Fruit fly (Drosophila melanogaster) whole organism, wandering third instar larva: Measurements from ENCODE around the gene CG7246.

Experiments
- Abd-B ChIP-seq: fragments of >200 bp; optimal IDR thresholded peaks from 2 replicates; lab custom pipeline; 2017; ENCODE audit warnings: missing biosample characterization, missing genetic modification characterization
- CG32264 ChIP-seq: fragments of 200-800 bp; sonication (Bioruptor generic); optimal IDR thresholded peaks from 2 replicates; lab custom pipeline; 2016; ENCODE audit warnings: missing biosample characterization, missing genetic modification characterization
- CG9705 ChIP-seq: fragments of 200-800 bp; sonication (Bioruptor generic); optimal IDR thresholded peaks from 2 replicates; lab custom pipeline; 2018; ENCODE audit warnings: missing biosample characterization, mild to moderate bottlenecking, missing genetic modification characterization
- CrebA ChIP-seq: fragments of 200-800 bp; sonication (Bioruptor generic); optimal IDR thresholded peaks from 2 replicates; lab custom pipeline; 2016; ENCODE audit warnings: missing biosample characterization, mild to moderate bottlenecking, missing genetic modification characterization, borderline replicate concordance
- Dfd ChIP-seq: fragments of >200 bp; optimal IDR thresholded peaks from 2 replicates; lab custom pipeline; 2017; ENCODE audit warnings: missing biosample characterization, missing genetic modification characterization
- Dif ChIP-seq: fragments of 200-275, 200-300 bp; sonication (Bioruptor generic); optimal IDR thresholded peaks from 2 replicates; lab custom pipeline; 2018; ENCODE audit warnings: missing biosample characterization, missing genetic modification characterization; ENCODE audit not compliant: partially characterized antibody
- GATAd ChIP-seq: sonication (Bioruptor generic); optimal IDR thresholded peaks from 2 replicates; lab custom pipeline; 2016; ENCODE audit warnings: missing biosample characterization, missing genetic modification characterization
- HLH106 ChIP-seq: fragments of 200-800 bp; optimal IDR thresholded peaks from 3 replicates; lab custom pipeline; 2019; ENCODE audit warnings: missing biosample characterization, mild to moderate bottlenecking, missing genetic modification characterization, moderate library complexity
- Hnf4 ChIP-seq: fragments of 200-800 bp; sonication (Bioruptor generic); optimal IDR thresholded peaks from 2 replicates; lab custom pipeline; 2016; ENCODE audit warnings: missing biosample characterization, mild to moderate bottlenecking, missing genetic modification characterization
- Hr78 ChIP-seq: fragments of >200 bp; optimal IDR thresholded peaks from 2 replicates; lab custom pipeline; 2017; ENCODE audit warnings: missing biosample characterization, missing genetic modification characterization
- Hr83 ChIP-seq: fragments of 200-300 bp; sonication (Bioruptor generic); optimal IDR thresholded peaks from 2 replicates; lab custom pipeline; 2016; ENCODE audit warnings: missing biosample characterization, mild to moderate bottlenecking, missing genetic modification characterization, moderate library complexity; ENCODE audit not compliant: poor library complexity, severe bottlenecking
- Jra ChIP-seq: sonication (Bioruptor generic); optimal IDR thresholded peaks from 2 replicates; lab custom pipeline; 2016; ENCODE audit warnings: missing biosample characterization, missing genetic modification characterization
- Mio ChIP-seq: sonication (Bioruptor generic); optimal IDR thresholded peaks from 2 replicates; lab custom pipeline; 2016; ENCODE audit warnings: missing biosample characterization, missing genetic modification characterization
- Myc ChIP-seq: fragments of >200 bp; optimal IDR thresholded peaks from 2 replicates; lab custom pipeline; 2017
- N ChIP-seq: fragments of >200 bp; optimal IDR thresholded peaks from 2 replicates; lab custom pipeline; 2018; ENCODE audit warnings: missing biosample characterization, missing external identifiers, missing genetic modification characterization
- OdsH ChIP-seq: fragments of 200-800 bp; sonication (Bioruptor generic); optimal IDR thresholded peaks from 2 replicates; lab custom pipeline; 2016; ENCODE audit warnings: missing biosample characterization, mild to moderate bottlenecking, missing genetic modification characterization
- Rel ChIP-seq, 2 experiments: fragments of 200-800 bp; sonication (Bioruptor generic) in 1 of 2; optimal IDR thresholded peaks; 2 replicates in 1 of 2; 3 replicates in 1 of 2; lab custom pipeline; 2016 to 2019; ENCODE audit warnings: mild to moderate bottlenecking in 2 of 2, missing biosample characterization in 2 of 2, missing genetic modification characterization in 2 of 2, moderate library complexity in 1 of 2
- Sp1 ChIP-seq: fragments of 200-800 bp; sonication (Bioruptor generic); optimal IDR thresholded peaks from 3 replicates; lab custom pipeline; 2019; ENCODE audit warnings: missing biosample characterization, mild to moderate bottlenecking, missing genetic modification characterization, moderate library complexity
- Vsx2 ChIP-seq: fragments of 200-300, 225-300 bp; sonication (Bioruptor generic); optimal IDR thresholded peaks from 2 replicates; lab custom pipeline; 2018; ENCODE audit warnings: missing biosample characterization, missing genetic modification characterization; ENCODE audit not compliant: partially characterized antibody
- br ChIP-seq: fragments of 200-800 bp; sonication (Bioruptor generic); optimal IDR thresholded peaks from 2 replicates; lab custom pipeline; 2016; ENCODE audit warnings: missing biosample characterization, missing genetic modification characterization
- brk ChIP-seq: fragments of 200-800 bp; sonication (Bioruptor generic); optimal IDR thresholded peaks from 2 replicates; lab custom pipeline; 2016; ENCODE audit warnings: missing biosample characterization, mild to moderate bottlenecking, missing genetic modification characterization
- dl ChIP-seq, 2 experiments: fragments of 175-275, 200-275 bp in 1 of 2; fragments of 200-275 bp in 1 of 2; sonication (Bioruptor generic); optimal IDR thresholded peaks; lab custom pipeline; 2018; ENCODE audit warnings: mild to moderate bottlenecking in 2 of 2, missing biosample characterization in 2 of 2, missing genetic modification characterization in 2 of 2, moderate library complexity in 2 of 2; ENCODE audit not compliant: partially characterized antibody in 2 of 2, insufficient read depth in 1 of 2
- dmrt93B ChIP-seq: fragments of 200-800 bp; sonication (Bioruptor generic); optimal IDR thresholded peaks from 2 replicates; lab custom pipeline; 2018; ENCODE audit warnings: missing biosample characterization, mild to moderate bottlenecking, missing genetic modification characterization
- dsf ChIP-seq: sonication (Bioruptor generic); optimal IDR thresholded peaks from 2 replicates; lab custom pipeline; 2016; ENCODE audit warnings: missing biosample characterization, missing genetic modification characterization, borderline replicate concordance
- ey ChIP-seq: fragments of 200-800 bp; sonication (Bioruptor generic); optimal IDR thresholded peaks from 2 replicates; lab custom pipeline; 2016; ENCODE audit warnings: missing biosample characterization, missing genetic modification characterization
- foxo ChIP-seq, 2 experiments: fragments of 200-800 bp; sonication (Bioruptor generic); optimal IDR thresholded peaks; 2 replicates in 1 of 2; 3 replicates in 1 of 2; lab custom pipeline; 2016 to 2017; ENCODE audit warnings: missing biosample characterization in 2 of 2, missing genetic modification characterization in 2 of 2
- fru ChIP-seq: fragments of 200-800 bp; sonication (Bioruptor generic); optimal IDR thresholded peaks from 3 replicates; lab custom pipeline; 2016; ENCODE audit warnings: missing biosample characterization, mild to moderate bottlenecking, missing genetic modification characterization
- h ChIP-seq: fragments of 200-800 bp; sonication (Bioruptor generic); optimal IDR thresholded peaks from 3 replicates; lab custom pipeline; 2016; ENCODE audit warnings: missing biosample characterization, mild to moderate bottlenecking, missing genetic modification characterization
- jim ChIP-seq: fragments of 175-275, 200-325 bp; sonication (Bioruptor generic); optimal IDR thresholded peaks from 2 replicates; lab custom pipeline; 2016; ENCODE audit warnings: missing biosample characterization, mild to moderate bottlenecking, missing genetic modification characterization
- lola ChIP-seq: fragments of >200 bp; optimal IDR thresholded peaks from 2 replicates; lab custom pipeline; 2017; ENCODE audit warnings: missing biosample characterization, missing genetic modification characterization
- pan ChIP-seq: fragments of >200 bp; optimal IDR thresholded peaks from 2 replicates; lab custom pipeline; 2017
- psq ChIP-seq: fragments of 200-800 bp; sonication (Bioruptor generic); optimal IDR thresholded peaks from 3 replicates; lab custom pipeline; 2017; ENCODE audit warnings: missing biosample characterization, mild to moderate bottlenecking, missing genetic modification characterization, moderate library complexity
- rgr ChIP-seq: fragments of 200-800 bp; sonication (Bioruptor generic); optimal IDR thresholded peaks from 3 replicates; lab custom pipeline; 2016; ENCODE audit warnings: missing biosample characterization, mild to moderate bottlenecking, missing genetic modification characterization
- sage ChIP-seq: fragments of 200-800 bp; sonication (Bioruptor generic); optimal IDR thresholded peaks from 2 replicates; lab custom pipeline; 2016; ENCODE audit warnings: missing biosample characterization, mild to moderate bottlenecking, missing genetic modification characterization
- sv ChIP-seq: fragments of 200-800 bp; sonication (Bioruptor generic); optimal IDR thresholded peaks from 3 replicates; lab custom pipeline; 2016; ENCODE audit warnings: missing biosample characterization, missing genetic modification characterization
- tai ChIP-seq: sonication (Bioruptor generic); optimal IDR thresholded peaks from 2 replicates; lab custom pipeline; 2016; ENCODE audit warnings: missing biosample characterization, missing genetic modification characterization
- usp ChIP-seq: fragments of >200 bp; optimal IDR thresholded peaks from 2 replicates; lab custom pipeline; 2017; ENCODE audit warnings: missing biosample characterization, missing genetic modification characterization
- woc ChIP-seq: sonication (Bioruptor generic); optimal IDR thresholded peaks from 2 replicates; lab custom pipeline; 2016; ENCODE audit warnings: missing biosample characterization, mild to moderate bottlenecking, missing genetic modification characterization

Gene CG7246

DNA sequence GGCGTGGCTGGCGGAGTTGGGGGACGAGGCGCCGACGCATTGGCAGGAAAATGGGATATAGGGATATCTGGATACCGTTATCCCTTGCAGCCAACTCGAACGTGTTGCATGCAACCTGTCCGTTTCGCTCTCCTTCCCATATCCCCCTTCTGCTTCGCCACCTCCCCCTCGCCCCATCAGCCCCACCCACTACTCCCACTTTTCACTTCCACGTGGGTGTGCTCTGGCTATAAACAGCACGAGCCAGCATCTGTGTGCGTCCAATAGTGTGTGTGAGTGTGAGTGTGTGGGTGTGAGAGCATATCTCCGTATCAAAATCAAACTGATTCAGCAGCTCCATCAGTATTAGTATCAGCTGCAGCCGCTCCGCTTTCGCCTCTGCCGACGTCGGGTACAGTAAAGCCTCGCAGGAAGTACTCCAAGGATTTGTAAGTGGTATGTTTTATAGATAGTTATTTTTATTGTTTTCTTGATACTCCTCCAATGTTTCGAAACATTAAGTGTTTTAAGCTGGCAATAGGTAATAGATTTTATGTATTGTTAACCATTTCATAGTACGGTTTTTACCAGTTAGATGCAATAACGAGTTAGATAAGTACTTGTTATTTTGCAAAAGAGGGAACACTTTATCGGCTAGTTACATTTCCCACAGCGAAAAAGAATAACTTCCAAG lies 38.2 kb upstream of the CG7246 start:
- TF ChIP-seq foxo (GFP tag; optimal IDR thresholded peaks at IDR 0.05; lab: Kevin White, UChicago) (no peak), Hr83 (GFP tag; lab: Kevin White, UChicago) (no peak), Sp1 (GFP tag; lab: Kevin White, UChicago) (no peak), OdsH (GFP tag; lab: Kevin White, UChicago) (no peak)

DNA sequence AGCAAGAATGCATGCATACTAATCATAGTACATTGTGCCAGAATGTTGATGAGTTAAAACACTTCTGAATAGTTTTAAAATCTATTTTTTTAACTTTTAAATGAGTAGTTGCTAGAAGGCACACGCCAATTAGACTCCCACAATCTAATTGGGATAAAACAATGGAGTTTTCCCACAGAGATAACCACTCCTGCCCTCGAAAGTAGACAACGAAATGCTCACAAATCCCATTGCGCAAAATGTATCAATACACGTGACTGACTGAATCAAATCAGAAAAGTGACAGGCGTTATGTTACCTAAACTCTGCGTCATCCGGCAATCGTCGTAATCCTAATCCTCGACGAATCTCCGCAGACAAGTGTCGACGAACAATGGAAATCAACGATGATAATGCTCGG lies 37.0 kb upstream of the CG7246 start:
- TF ChIP-seq pan (lab: Kevin White, UChicago) (no peak), woc (no peak), OdsH (GFP tag; lab: Kevin White, UChicago) (no peak), foxo (GFP tag; optimal IDR thresholded peaks at IDR 0.05; lab: Kevin White, UChicago) (no peak), Mio (GFP tag; lab: Kevin White, UChicago) (no peak)

DNA sequence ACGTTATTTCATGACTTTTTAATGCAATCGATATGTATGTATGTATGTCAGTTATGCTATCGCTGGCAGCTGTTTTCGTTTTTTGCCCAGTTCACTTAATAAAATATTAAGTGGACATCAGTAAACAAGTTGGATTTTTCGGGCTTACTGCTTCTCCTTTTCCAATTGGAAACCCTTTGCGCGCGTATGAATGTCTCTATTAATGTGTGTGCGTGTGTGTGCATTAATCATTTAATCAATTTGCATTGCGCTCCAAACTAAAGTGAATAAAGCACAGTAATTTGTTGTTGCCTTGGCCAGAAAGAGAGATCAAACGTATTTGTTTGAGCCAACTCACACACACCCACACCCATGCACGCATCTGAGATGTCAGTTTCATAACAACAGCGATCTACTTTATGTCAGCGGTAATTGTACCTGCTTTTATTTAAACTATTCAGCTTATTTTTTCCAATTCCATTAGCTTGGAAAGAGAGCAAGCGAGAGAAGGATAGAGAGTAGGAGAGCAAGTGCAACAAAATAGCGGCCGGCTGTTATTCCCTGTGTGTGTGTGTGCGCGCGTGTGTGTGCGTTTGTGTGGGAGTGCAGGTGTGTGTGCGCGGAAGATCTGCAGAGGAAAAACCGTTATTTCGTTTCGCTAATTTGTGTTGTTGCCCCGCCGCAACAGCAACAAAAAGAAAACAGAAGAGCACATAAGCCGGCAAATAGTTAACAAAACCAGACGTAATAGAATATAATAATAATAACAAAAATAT lies 29.5 kb upstream of the CG7246 start:
- TF ChIP-seq Dfd (peak; percentile 85), Mio (GFP tag; lab: Kevin White, UChicago) (no peak)

DNA sequence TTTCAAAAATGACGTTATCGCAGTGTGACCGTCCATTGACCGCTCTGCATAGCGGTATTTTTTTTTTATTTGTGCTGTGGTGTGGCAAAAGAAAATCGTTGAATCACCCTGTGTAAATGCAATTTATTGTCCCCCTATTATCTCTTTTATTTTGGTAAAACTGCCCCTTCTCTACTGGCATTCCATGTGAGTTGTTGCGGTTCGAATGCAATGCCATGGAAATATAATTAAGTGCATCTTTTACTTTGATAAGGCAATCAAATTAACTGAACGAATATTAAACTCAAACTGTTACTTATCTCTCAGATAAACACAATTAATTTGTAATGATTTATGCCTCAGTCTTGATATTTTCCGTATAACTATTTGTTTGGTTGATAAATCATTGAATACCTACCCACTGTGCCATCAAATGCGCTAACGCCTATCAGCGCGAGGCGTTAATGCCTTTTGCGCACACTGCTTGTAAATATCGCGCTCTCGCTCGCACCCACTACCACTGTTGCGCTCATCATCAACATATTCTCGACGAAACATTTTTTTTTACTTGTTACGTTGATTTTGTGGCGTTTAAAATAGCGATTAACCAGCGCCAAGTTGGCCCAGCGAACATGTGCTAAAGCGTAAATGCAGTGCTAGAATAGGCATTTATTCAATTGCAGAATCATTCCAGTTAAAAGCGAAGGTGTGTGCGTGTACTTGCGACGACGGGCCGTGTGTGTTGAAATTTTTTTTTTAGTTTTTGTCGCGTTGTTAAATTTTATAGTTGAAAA lies 28.4 kb upstream of the CG7246 start:
- TF ChIP-seq psq (GFP tag; lab: Kevin White, UChicago) (peak; percentile 21), Hr78 (GFP tag; lab: Kevin White, UChicago) (no peak), brk (no peak), rgr (GFP tag; lab: Kevin White, UChicago) (peak; percentile 21), pan (lab: Kevin White, UChicago) (no peak), GATAd (GFP tag; lab: Kevin White, UChicago) (no peak), OdsH (GFP tag; lab: Kevin White, UChicago) (peak; percentile 28), ey (GFP tag; lab: Kevin White, UChicago) (peak; percentile 25), dsf (GFP tag; lab: Kevin White, UChicago) (no peak), lola (GFP tag; lab: Kevin White, UChicago) (no peak), Rel (GFP tag; optimal IDR thresholded peaks at IDR 0.05; lab: Kevin White, UChicago) (no peak), Rel (tag; optimal IDR thresholded peaks at IDR 0.05; lab: Kevin White, UChicago) (no peak), dl (GFP tag; optimal IDR thresholded peaks at IDR 0.05; lab: Kevin White, UChicago; ENCODE audit: insufficient read depth in 1 of 2, partially characterized antibody in 2 of 2) (no peak), sv (GFP tag; lab: Kevin White, UChicago) (no peak), fru (peak; percentile 29), sage (GFP tag; lab: Kevin White, UChicago) (no peak), br (GFP tag; lab: Kevin White, UChicago) (no peak), dmrt93B (GFP tag; lab: Kevin White, UChicago) (no peak), N (GFP tag; lab: Kevin White, UChicago) (no peak), Hnf4 (GFP tag; lab: Kevin White, UChicago) (no peak), HLH106 (peak; percentile 58), CG9705 (GFP tag; lab: Kevin White, UChicago) (peak; percentile 8), tai (no peak), Dif (GFP tag; lab: Kevin White, UChicago) (no peak), woc (peak; percentile 68), Vsx2 (GFP tag; lab: Kevin White, UChicago) (no peak), Jra (no peak), Abd-B (no peak), foxo (GFP tag; optimal IDR thresholded peaks at IDR 0.05; lab: Kevin White, UChicago) (peak in 1 of 2 experiments; percentile 37), jim (no peak), CrebA (no peak), Hr83 (GFP tag; lab: Kevin White, UChicago) (peak; percentile 17), h (GFP tag; lab: Kevin White, UChicago) (peak; percentile 7), CG32264 (no peak), Dfd (no peak), usp (GFP tag; lab: Kevin White, UChicago) (no peak), Mio (GFP tag; lab: Kevin White, UChicago) (no peak), Myc (no peak), Sp1 (GFP tag; lab: Kevin White, UChicago) (peak; percentile 19)
